Worm (Caenorhabditis elegans) whole organism, L3 larva: ENCODE results near the gene rabs-5.

Experiments
- ama-1 ChIP-seq: fragments of 150-350 bp; optimal IDR thresholded peaks from 2 replicates; lab custom pipeline; 2018
- elt-2 ChIP-seq: sonication (generic microtip); optimal IDR thresholded peaks from 2 replicates; lab custom pipeline; 2016; ENCODE audit warnings: missing genetic modification reagents, mild to moderate bottlenecking, missing genetic modification characterization, missing compliant biosample characterization
- unc-39 ChIP-seq: sonication (generic microtip); optimal IDR thresholded peaks from 4 replicates; lab custom pipeline; 2017; ENCODE audit warnings: missing biosample characterization, missing genetic modification characterization
- unc-62 ChIP-seq: fragments of 150-350 bp; sonication (generic microtip); optimal IDR thresholded peaks from 4 replicates; lab custom pipeline; 2014; ENCODE audit warnings: missing biosample characterization, missing genetic modification reagents, missing genetic modification characterization
- ztf-11 ChIP-seq: fragments of 150-350 bp; optimal IDR thresholded peaks from 2 replicates; lab custom pipeline; 2014; ENCODE audit warnings: missing biosample characterization, missing genetic modification characterization

DNA sequence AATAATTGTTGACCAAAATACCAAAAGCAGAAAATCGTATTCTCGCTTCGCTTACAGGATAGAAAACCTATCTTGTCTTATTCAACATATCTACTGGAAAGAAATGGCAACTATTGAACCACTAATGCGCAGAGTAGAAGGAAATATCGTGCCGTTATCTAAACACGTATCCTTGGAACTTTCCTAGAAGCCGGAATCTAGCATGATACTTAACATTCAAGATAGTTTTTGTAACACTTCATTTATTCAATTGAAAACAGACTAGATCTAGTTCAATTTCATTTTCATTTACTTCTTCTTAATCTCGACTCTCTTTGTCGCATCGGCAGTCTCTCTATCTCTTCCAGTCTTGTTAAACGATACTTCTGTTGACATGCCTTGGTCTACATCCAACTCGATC lies 47.6 kb upstream of the rabs-5 start:
- no peak for TF ChIP-seq ztf-11
- TF ChIP-seq unc-39: no peak
- no peak for TF ChIP-seq unc-62 (GFP tag; lab: Kevin White, UChicago)
- TF ChIP-seq elt-2 (tag; lab: Kevin White, UChicago): no peak
- no peak for TF ChIP-seq ama-1 (lab: Kevin White, UChicago)
